Worm (Caenorhabditis elegans): ENCODE data around the gene srlf-28.

The srlf-28 gene

DNA sequence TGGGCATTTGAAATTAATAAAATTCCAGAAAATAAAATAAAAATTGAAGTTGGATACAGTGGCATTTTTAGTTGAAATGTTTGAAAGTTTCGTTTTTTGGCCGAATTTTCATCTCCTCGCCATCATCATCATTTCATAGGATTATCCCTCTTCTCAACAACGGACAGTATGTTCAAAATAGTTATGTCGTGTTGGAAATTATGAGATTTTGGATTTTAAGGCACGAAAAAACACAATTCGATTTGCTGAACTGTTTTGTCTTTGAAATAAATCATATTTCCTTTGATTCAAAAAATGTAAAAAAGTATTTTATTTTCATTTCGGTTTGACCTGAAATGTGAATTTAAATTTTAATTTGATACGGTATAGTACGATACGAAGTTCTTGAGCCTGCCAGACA lies at the start of gene srlf-28:
Gene srlf-28 (minus strand): TSS at position 101 of the 400 bp plus-strand sequence.
- no peak for TF ChIP-seq cebp-1 (GFP tag; IDR thresholded peaks at IDR 0.05)
- no peak for TF ChIP-seq cebp-1 (tag; optimal IDR thresholded peaks at IDR 0.05)
- no peak for TF ChIP-seq lir-1 (GFP tag; conservative IDR thresholded peaks at IDR 0.05)
- no peak for TF ChIP-seq dpff-1 (tag; optimal IDR thresholded peaks at IDR 0.05)
- TF ChIP-seq nhr-80 (tag; optimal IDR thresholded peaks at IDR 0.05): no peak
- no peak for TF ChIP-seq F37B4.10 (GFP tag; IDR thresholded peaks at IDR 0.05)
- no peak for TF ChIP-seq lsl-1 (GFP tag; optimal IDR thresholded peaks at IDR 0.05)
- no peak for TF ChIP-seq nhr-90 (tag; optimal IDR thresholded peaks at IDR 0.05)
- no peak for TF ChIP-seq lin-35 (GFP tag; optimal IDR thresholded peaks at IDR 0.05)
- no peak for TF ChIP-seq snpc-4 (GFP tag; optimal IDR thresholded peaks at IDR 0.05)
- TF ChIP-seq snpc-4 (tag; optimal IDR thresholded peaks at IDR 0.05): no peak
- no peak for TF ChIP-seq sdz-38 (tag; optimal IDR thresholded peaks at IDR 0.05)
- TF ChIP-seq C06A6.2 (GFP tag; conservative IDR thresholded peaks at IDR 0.05): no peak
- no peak for TF ChIP-seq snpc-3.4 (tag; optimal IDR thresholded peaks at IDR 0.05)
- TF ChIP-seq rpc-1 (optimal IDR thresholded peaks at IDR 0.05): no peak
- TF ChIP-seq rpc-1 (tag; optimal IDR thresholded peaks at IDR 0.05): no peak
- no peak for TF ChIP-seq ztf-25 (GFP tag; IDR thresholded peaks at IDR 0.05)
- TF ChIP-seq F57C9.4 (tag; optimal IDR thresholded peaks at IDR 0.05): no peak
- no peak for TF ChIP-seq Y53G8AR.9 (GFP tag; conservative IDR thresholded peaks at IDR 0.05)

DNA sequence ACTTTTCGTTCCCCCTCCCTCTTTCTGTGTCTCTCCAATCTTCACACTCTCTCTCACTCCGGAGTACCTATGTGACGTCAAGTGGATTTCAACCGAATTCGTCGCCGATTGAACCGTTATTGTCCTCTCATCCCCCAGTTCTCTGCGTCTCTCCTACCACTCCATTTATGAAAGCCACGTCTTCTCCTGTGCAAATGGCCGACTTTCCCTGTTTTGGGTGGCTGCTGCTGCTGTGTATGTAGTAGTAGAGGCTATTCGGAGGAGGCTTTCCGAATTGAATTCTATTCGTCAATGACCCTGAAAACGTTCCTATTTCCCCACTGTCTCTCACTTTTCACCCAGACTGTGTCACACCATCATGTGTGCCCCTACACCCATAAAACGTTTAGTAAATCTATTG lies 48.1 kb upstream of the srlf-28 start:
- TF ChIP-seq akir-1 (GFP tag; optimal IDR thresholded peaks at IDR 0.05) (no peak), ztf-3 (GFP tag; optimal IDR thresholded peaks at IDR 0.05) (no peak), snpc-1.3 (tag; optimal IDR thresholded peaks at IDR 0.05; ENCODE audit: insufficient read depth) (no peak), ztf-26 (tag; optimal IDR thresholded peaks at IDR 0.05) (no peak), die-1 (tag; optimal IDR thresholded peaks at IDR 0.05) (no peak), F39B2.1 (GFP tag; IDR thresholded peaks at IDR 0.05) (no peak), ama-1 (optimal IDR thresholded peaks at IDR 0.05) (no peak), ama-1 (GFP tag; optimal IDR thresholded peaks at IDR 0.05) (no peak), madf-8 (GFP tag; conservative IDR thresholded peaks at IDR 0.05) (no peak), Y67H2A.10 (GFP tag; conservative IDR thresholded peaks at IDR 0.05) (no peak), mes-4 (tag; optimal IDR thresholded peaks at IDR 0.05) (no peak), ztf-28 (GFP tag; IDR thresholded peaks at IDR 0.05) (no peak), C17E4.6 (GFP tag; IDR thresholded peaks at IDR 0.05) (no peak), egl-18 (GFP tag; IDR thresholded peaks at IDR 0.05) (no peak), C06A6.2 (GFP tag; conservative IDR thresholded peaks at IDR 0.05) (no peak), snpc-4 (GFP tag; optimal IDR thresholded peaks at IDR 0.05) (no peak), snpc-4 (tag; optimal IDR thresholded peaks at IDR 0.05) (no peak), sptf-2 (GFP tag; optimal IDR thresholded peaks at IDR 0.05) (no peak)

DNA sequence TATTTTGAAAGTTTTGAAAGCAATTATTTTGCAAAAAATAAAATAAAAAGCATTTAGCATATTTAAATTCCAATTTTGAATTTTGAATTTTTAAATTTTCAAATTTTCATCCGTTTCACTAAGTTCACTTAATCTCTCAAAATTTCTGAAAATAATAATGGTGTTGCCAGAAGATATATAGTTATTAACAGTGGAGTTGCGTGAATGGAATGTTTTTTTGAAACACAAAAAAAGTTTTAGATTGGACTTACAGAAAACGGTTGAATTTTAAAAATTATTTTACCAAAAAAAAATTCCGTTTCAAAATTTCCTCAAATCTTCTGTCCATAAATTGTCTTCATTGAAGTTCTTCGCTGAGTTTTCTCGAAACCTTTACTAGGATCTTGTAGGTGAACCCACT lies 47.6 kb upstream of the srlf-28 start:
- no peak for TF ChIP-seq lin-54 (GFP tag; optimal IDR thresholded peaks at IDR 0.05)
- no peak for TF ChIP-seq snpc-4 (GFP tag; optimal IDR thresholded peaks at IDR 0.05)
- TF ChIP-seq snpc-4 (tag; optimal IDR thresholded peaks at IDR 0.05): peak in 3 of 4 experiments; percentile 14 to 39 (median 32)
- TF ChIP-seq lsy-27 (tag; optimal IDR thresholded peaks at IDR 0.05; ENCODE audit: borderline replicate concordance, insufficient read depth): no peak
- TF ChIP-seq attf-6 (GFP tag; IDR thresholded peaks at IDR 0.05): peak; percentile 83
- no peak for TF ChIP-seq lin-40 (tag; optimal IDR thresholded peaks at IDR 0.05)
- TF ChIP-seq gei-17 (GFP tag; optimal IDR thresholded peaks at IDR 0.05): no peak
- TF ChIP-seq Y67H2A.10 (GFP tag; conservative IDR thresholded peaks at IDR 0.05): no peak
- no peak for TF ChIP-seq fkh-3 (tag; optimal IDR thresholded peaks at IDR 0.05)
- no peak for TF ChIP-seq ceh-58 (GFP tag; IDR thresholded peaks at IDR 0.05)
- TF ChIP-seq lsl-1 (GFP tag; optimal IDR thresholded peaks at IDR 0.05): no peak
